Worm (Caenorhabditis elegans): Measurements from ENCODE around the gene clec-207.
"Not testable (repeated sequence)": the region's sequence is repeated elsewhere in the genome, so short reads cannot be mapped to it uniquely, and the experiment has no call there.

ce11 chrV:2090321-2090720, 5.6 kb upstream of the clec-207 start, which contains the start of gene ztf-28:
- not testable (repeated sequence) for TF ChIP-seq efl-1 (GFP tag; optimal IDR thresholded peaks at IDR 0.05); aptf-3 (GFP tag; IDR thresholded peaks at IDR 0.05); T07F8.4 (tag; optimal IDR thresholded peaks at IDR 0.05); lin-35 (GFP tag; optimal IDR thresholded peaks at IDR 0.05); ets-4 (GFP tag; optimal IDR thresholded peaks at IDR 0.05); nhr-80 (tag; optimal IDR thresholded peaks at IDR 0.05); nhr-90 (tag; optimal IDR thresholded peaks at IDR 0.05); dpl-1 (GFP tag; optimal IDR thresholded peaks at IDR 0.05)
